Worm (Caenorhabditis elegans) whole organism, L1 larva: ENCODE data around the gene F19B10.3.

ENCODE experiments used
- ceh-82 ChIP-seq, 3 experiments: fragments of 150-350 bp in 1 of 3; sonication (generic microtip) in 2 of 3; optimal IDR thresholded peaks; 2 replicates each; lab custom pipeline; 2014 to 2017; ENCODE audit warnings: missing biosample characterization in 3 of 3, missing genetic modification characterization in 3 of 3
- lin-39 ChIP-seq: fragments of 150-350 bp; optimal IDR thresholded peaks from 2 replicates; lab custom pipeline; 2014; ENCODE audit warnings: missing biosample characterization, missing genetic modification reagents, missing genetic modification characterization
- nhr-12 ChIP-seq: sonication (generic microtip); optimal IDR thresholded peaks from 2 replicates; lab custom pipeline; 2017; ENCODE audit warnings: missing biosample characterization, missing genetic modification characterization
- zag-1 ChIP-seq: fragments of 150-350 bp; optimal IDR thresholded peaks from 2 replicates; lab custom pipeline; 2014; ENCODE audit warnings: missing biosample characterization, missing genetic modification characterization

DNA sequence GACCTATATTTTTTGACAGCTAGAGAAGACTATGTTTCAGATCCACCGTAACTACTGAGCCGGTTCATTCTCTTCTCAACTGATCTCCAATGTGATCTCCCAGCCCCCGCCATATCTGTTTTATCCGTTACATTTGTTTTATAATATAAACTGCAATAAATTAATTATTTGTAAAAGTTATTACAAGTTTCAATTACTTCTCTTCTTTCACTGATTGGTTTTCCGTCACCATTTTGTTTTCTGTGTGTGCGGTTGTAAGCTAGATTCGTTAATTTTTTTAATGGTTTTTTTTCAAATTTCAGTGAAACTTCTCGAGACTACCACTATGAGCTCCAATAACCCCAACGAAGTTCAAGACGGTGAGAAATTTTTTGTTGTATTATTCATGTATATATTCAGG, 33.8 kb upstream of the F19B10.3 start, which contains the start of gene M151.2:
- no peak for TF ChIP-seq nhr-12
- TF ChIP-seq lin-39 (tag; lab: Kevin White, UChicago): no peak
- TF ChIP-seq ceh-82 (tag; optimal IDR thresholded peaks at IDR 0.05; lab: Kevin White, UChicago): no peak
- TF ChIP-seq zag-1 (tag; lab: Kevin White, UChicago): no peak
